Fruit fly (Drosophila melanogaster) whole organism, pupa: ENCODE measurements around the gene CycD.

ENCODE experiments used
- CG10348 ChIP-seq: fragments of 200-800 bp; sonication (Bioruptor generic); IDR thresholded peaks from 2 replicates; pipeline ENCODE4 v1.3.6; 2022; ENCODE audit warnings: missing biosample characterization, missing genetic modification characterization
- CG13204 ChIP-seq: fragments of 200-800 bp; sonication (Bioruptor generic); optimal IDR thresholded peaks from 2 replicates; lab custom pipeline; 2018; ENCODE audit warnings: missing biosample characterization, mild to moderate bottlenecking, missing genetic modification characterization, moderate library complexity
- CG15710 ChIP-seq: fragments of 200-800 bp; sonication (Bioruptor generic); optimal IDR thresholded peaks from 2 replicates; lab custom pipeline; 2018; ENCODE audit warnings: missing biosample characterization, mild to moderate bottlenecking, missing genetic modification characterization, moderate library complexity
- CG17806 ChIP-seq: fragments of 200-800 bp; sonication (Bioruptor generic); optimal IDR thresholded peaks from 2 replicates; lab custom pipeline; 2018; ENCODE audit warnings: missing biosample characterization, mild to moderate bottlenecking, missing genetic modification characterization, moderate library complexity
- CG4496 ChIP-seq: fragments of 200-800 bp; sonication (Bioruptor generic); IDR thresholded peaks from 3 replicates; pipeline ENCODE4 v1.3.6; 2022; ENCODE audit warnings: missing biosample characterization, missing genetic modification characterization
- CG8301 ChIP-seq: fragments of 200-800 bp; sonication (Bioruptor generic); optimal IDR thresholded peaks from 2 replicates; lab custom pipeline; 2018; ENCODE audit warnings: missing biosample characterization, mild to moderate bottlenecking, missing genetic modification characterization
- D1 ChIP-seq: fragments of 200-800 bp; sonication (Bioruptor generic); optimal IDR thresholded peaks from 2 replicates; lab custom pipeline; 2018; ENCODE audit warnings: missing biosample characterization, mild to moderate bottlenecking, missing genetic modification characterization, moderate library complexity
- EcR ChIP-seq: fragments of 200-800 bp; sonication (Bioruptor generic); optimal IDR thresholded peaks from 3 replicates; lab custom pipeline; 2019; ENCODE audit warnings: missing biosample characterization, missing genetic modification characterization, mild to moderate bottlenecking, moderate library complexity, missing genetic modification reagents
- Ets98B ChIP-seq: fragments of 200-800 bp; sonication (Bioruptor generic); IDR thresholded peaks from 2 replicates; pipeline ENCODE4 v1.3.6; 2022; ENCODE audit warnings: missing biosample characterization, missing genetic modification characterization
- Snoo ChIP-seq: fragments of 200-800 bp; sonication (Bioruptor generic); optimal IDR thresholded peaks from 3 replicates; lab custom pipeline; 2017; ENCODE audit warnings: missing biosample characterization, mild to moderate bottlenecking, missing genetic modification characterization, inconsistent platforms

DNA sequence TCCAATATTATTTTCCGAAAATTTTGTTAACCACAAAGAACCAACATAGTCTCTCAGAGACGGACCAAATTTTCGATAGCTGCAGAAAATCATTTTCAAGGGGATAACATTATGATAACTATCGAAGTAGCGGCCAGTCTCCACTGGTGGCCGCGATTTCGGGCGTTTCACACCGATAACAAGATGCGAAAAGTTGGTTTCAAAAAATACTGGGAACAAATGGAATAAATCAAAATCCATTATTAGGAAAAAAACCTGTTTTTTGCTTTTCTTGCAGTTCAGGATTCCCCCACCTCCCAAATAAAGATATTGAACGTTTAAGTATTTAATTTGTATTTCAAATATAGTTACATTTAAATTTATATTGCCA, 22.2 kb downstream of the CycD start, which contains the start of gene tay:
- TF ChIP-seq Ets98B (GFP tag; lab: Robert Waterston, UW) (no peak), EcR (GFP tag; lab: Kevin White, UChicago) (no peak), CG8301 (tag; lab: Kevin White, UChicago) (no peak), CG10348 (GFP tag; lab: Robert Waterston, UW) (no peak), CG4496 (peak; percentile 6; the same call in 1 of the 3 replicates), CG17806 (no peak), CG13204 (GFP tag; lab: Kevin White, UChicago) (no peak), CG15710 (tag; lab: Kevin White, UChicago) (no peak), Snoo (no peak), D1 (tag; lab: Kevin White, UChicago) (no peak)
